Worm (Caenorhabditis elegans): ENCODE data around the gene akt-2.

DNA sequence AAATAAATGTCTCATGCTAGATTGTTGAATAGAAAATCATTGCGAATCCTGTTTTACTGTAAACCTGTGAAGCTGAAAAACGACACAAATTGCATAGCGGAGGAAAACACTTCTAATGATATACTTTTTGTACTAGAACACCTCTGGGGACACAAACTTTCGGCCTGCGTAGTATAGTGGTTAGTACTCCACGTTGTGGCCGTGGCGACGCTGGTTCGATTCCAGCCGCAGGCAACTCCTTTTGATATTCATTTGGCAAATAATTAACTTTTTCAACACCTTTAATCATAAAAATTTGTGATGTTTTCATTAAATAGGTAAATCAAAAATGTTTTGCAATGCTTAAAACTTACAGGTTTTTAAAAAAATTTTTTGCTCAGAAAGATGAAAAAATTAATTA, 12.6 kb upstream of the akt-2 start:
- TF ChIP-seq ama-1 (optimal IDR thresholded peaks at IDR 0.05) (no peak), skn-1 (tag; optimal IDR thresholded peaks at IDR 0.05) (no peak), aly-2 (tag; optimal IDR thresholded peaks at IDR 0.05) (no peak), spr-3 (GFP tag; optimal IDR thresholded peaks at IDR 0.05) (no peak)
